Worm (Caenorhabditis elegans): ENCODE data around the gene mcd-1.

mcd-1 gene

DNA sequence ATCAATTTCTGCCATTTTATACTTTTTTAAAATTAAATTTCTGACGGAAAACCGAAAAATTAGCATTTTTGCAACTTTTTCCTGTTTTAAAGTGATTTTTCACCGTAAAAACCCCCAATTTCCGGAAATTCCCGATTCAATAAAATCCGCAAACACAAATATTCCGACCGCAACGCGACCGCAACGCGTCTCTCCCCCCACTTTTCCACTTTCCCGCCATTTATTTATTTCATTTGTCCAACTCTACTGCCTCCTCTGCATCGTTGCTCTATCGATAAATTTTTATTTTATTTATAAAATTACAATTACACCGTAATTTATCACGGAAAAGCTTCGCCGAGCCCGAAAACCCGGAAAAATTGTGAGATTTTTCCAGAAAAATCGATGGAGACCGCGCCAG is at the start of gene mcd-1:
Gene mcd-1, plus strand, starts transcription at position 267 of the 400 bp plus-strand sequence.
- TF ChIP-seq jun-1 (tag; optimal IDR thresholded peaks at IDR 0.05) (no peak), lin-39 (tag; optimal IDR thresholded peaks at IDR 0.05) (peak; percentile 68), pqm-1 (tag; optimal IDR thresholded peaks at IDR 0.05) (no peak), pha-4 (tag; optimal IDR thresholded peaks at IDR 0.05) (peak; percentile 89), elt-1 (tag; optimal IDR thresholded peaks at IDR 0.05) (no peak), nhr-23 (tag; optimal IDR thresholded peaks at IDR 0.05) (peak; percentile 32), elt-3 (tag; optimal IDR thresholded peaks at IDR 0.05) (no peak), skn-1 (tag; optimal IDR thresholded peaks at IDR 0.05) (no peak), daf-12 (tag; optimal IDR thresholded peaks at IDR 0.05) (no peak), nfya-1 (tag; optimal IDR thresholded peaks at IDR 0.05; ENCODE audit: insufficient read depth) (peak; percentile 80), eor-1 (tag; optimal IDR thresholded peaks at IDR 0.05) (no peak), nhr-11 (tag; optimal IDR thresholded peaks at IDR 0.05) (no peak), ceh-28 (tag; optimal IDR thresholded peaks at IDR 0.05) (peak; percentile 27), lsy-12 (tag; optimal IDR thresholded peaks at IDR 0.05) (no peak), snpc-4 (tag; optimal IDR thresholded peaks at IDR 0.05) (peak; percentile 25), sea-2 (GFP tag; optimal IDR thresholded peaks at IDR 0.05) (no peak), egl-27 (tag; optimal IDR thresholded peaks at IDR 0.05) (no peak), ceh-9 (tag; optimal IDR thresholded peaks at IDR 0.05) (no peak), ztf-11 (tag; optimal IDR thresholded peaks at IDR 0.05) (no peak), mml-1 (tag; optimal IDR thresholded peaks at IDR 0.05) (no peak), ZK546.5 (tag; optimal IDR thresholded peaks at IDR 0.05) (no peak), hmg-11 (tag; optimal IDR thresholded peaks at IDR 0.05) (peak; percentile 28), tbx-2 (tag; optimal IDR thresholded peaks at IDR 0.05) (no peak), elt-2 (tag; optimal IDR thresholded peaks at IDR 0.05) (peak; percentile 17), aly-2 (tag; optimal IDR thresholded peaks at IDR 0.05) (no peak), lin-15B (tag; optimal IDR thresholded peaks at IDR 0.05) (peak; percentile 89), nhr-77 (tag; optimal IDR thresholded peaks at IDR 0.05) (peak; percentile 28), ceh-82 (tag; optimal IDR thresholded peaks at IDR 0.05) (no peak)

DNA sequence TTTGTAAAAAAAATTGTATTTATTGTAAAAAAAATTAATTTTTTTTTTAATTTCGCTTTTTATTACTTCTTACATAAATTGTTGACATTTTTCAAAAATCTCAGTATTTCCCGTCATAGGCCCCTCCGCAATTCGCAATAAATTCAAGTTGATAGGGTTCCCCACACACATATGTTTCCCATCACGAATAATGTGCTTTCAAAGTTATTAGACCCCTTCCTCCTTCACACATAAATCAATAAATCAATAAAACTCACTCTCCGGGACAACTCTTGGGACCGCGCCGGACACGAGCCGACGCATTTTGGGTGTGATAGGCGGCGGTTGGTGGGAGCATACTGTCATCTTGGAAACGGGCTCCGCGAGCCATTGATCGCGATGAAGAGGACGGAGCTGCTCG is 48.9 kb upstream of the mcd-1 start:
- no peak for TF ChIP-seq ztf-4 (tag; optimal IDR thresholded peaks at IDR 0.05)
- no peak for TF ChIP-seq aly-2 (tag; optimal IDR thresholded peaks at IDR 0.05)
- TF ChIP-seq mml-1 (tag; optimal IDR thresholded peaks at IDR 0.05) = no peak
- no peak for TF ChIP-seq lin-15B (tag; optimal IDR thresholded peaks at IDR 0.05)
- no peak for TF ChIP-seq nhr-23 (tag; optimal IDR thresholded peaks at IDR 0.05)
- no peak for TF ChIP-seq ceh-9 (tag; optimal IDR thresholded peaks at IDR 0.05)
- TF ChIP-seq hmg-11 (tag; optimal IDR thresholded peaks at IDR 0.05) = no peak
- TF ChIP-seq ceh-16 (tag; optimal IDR thresholded peaks at IDR 0.05) = no peak
- TF ChIP-seq skn-1 (tag; optimal IDR thresholded peaks at IDR 0.05) = no peak
- no peak for TF ChIP-seq jun-1 (tag; optimal IDR thresholded peaks at IDR 0.05)
- TF ChIP-seq nhr-67 (tag; optimal IDR thresholded peaks at IDR 0.05) = no peak
- no peak for TF ChIP-seq nfya-1 (tag; optimal IDR thresholded peaks at IDR 0.05; ENCODE audit: insufficient read depth)
- TF ChIP-seq pha-4 (tag; optimal IDR thresholded peaks at IDR 0.05) = no peak
- TF ChIP-seq R02D3.7 (tag; optimal IDR thresholded peaks at IDR 0.05) = no peak
- no peak for TF ChIP-seq nhr-77 (tag; optimal IDR thresholded peaks at IDR 0.05)

DNA sequence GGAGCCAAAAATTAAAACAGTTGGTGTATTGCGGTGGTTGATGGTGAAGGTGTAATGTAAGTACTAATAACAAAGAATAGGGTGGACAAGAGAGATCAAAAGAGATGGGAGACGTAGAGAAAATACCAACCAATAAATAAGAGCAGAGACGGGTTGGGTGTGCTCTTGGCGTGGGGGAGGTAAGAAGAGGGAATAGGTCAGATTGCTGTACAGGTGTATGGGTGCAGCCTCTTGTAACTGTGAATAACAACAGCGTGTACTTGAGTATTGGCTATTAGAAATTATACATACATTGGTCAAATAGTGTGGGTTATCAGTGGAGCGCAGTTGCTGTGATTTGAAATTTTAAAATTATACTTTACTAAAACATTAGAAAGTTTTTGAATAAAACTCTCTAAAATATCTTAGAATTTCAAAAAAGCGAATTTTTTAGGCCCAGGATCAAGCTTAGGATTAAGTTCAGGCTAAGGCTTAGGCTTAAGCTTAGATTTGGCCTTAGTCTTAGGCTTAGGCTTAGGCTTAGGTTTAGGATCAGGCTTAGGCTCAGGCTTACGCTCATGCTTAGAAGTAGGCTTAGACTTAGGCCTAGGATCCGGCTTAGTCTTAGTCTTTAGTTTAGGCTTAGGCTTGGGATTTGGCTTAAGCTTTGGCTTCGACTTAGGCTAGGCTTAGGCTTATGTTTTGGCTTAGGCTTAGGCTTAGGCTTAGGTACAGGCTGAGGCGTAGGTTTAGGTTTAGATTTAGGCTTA is 47.1 kb upstream of the mcd-1 start, which contains the start of gene F08G2.7:
Gene F08G2.7, minus strand, starts transcription at position 51 of the 749 bp plus-strand sequence.
- TF ChIP-seq nhr-12 (tag; optimal IDR thresholded peaks at IDR 0.05) (no peak), ztf-4 (tag; optimal IDR thresholded peaks at IDR 0.05) (no peak), unc-39 (tag; optimal IDR thresholded peaks at IDR 0.05) (no peak), nhr-43 (tag; optimal IDR thresholded peaks at IDR 0.05; ENCODE audit: poor library complexity, severe bottlenecking) (no peak)

- no peak for TF ChIP-seq eor-1 (tag; optimal IDR thresholded peaks at IDR 0.05)
- TF ChIP-seq ama-1 (optimal IDR thresholded peaks at IDR 0.05) = no peak
- TF ChIP-seq nhr-25 (tag; optimal IDR thresholded peaks at IDR 0.05) = no peak
- TF ChIP-seq aly-2 (tag; optimal IDR thresholded peaks at IDR 0.05) = no peak
- TF ChIP-seq lsy-12 (tag; optimal IDR thresholded peaks at IDR 0.05) = no peak
- TF ChIP-seq pqm-1 (tag; optimal IDR thresholded peaks at IDR 0.05) = no peak
- no peak for TF ChIP-seq ZK546.5 (tag; optimal IDR thresholded peaks at IDR 0.05)
- no peak for TF ChIP-seq fkh-10 (GFP tag; optimal IDR thresholded peaks at IDR 0.05)
- no peak for TF ChIP-seq ceh-9 (tag; optimal IDR thresholded peaks at IDR 0.05)
- no peak for TF ChIP-seq ztf-4 (tag; optimal IDR thresholded peaks at IDR 0.05)
- TF ChIP-seq unc-62 (GFP tag; optimal IDR thresholded peaks at IDR 0.05) = no peak
- no peak for TF ChIP-seq daf-12 (tag; optimal IDR thresholded peaks at IDR 0.05)
- TF ChIP-seq snpc-4 (tag; optimal IDR thresholded peaks at IDR 0.05) = no peak
Observed at ce11 chrII:13842340-13842739, 46.0 kb upstream of the mcd-1 start.

All from whole organism, L3 larva.